Fruit fly (Drosophila melanogaster) whole organism, embryonic: ENCODE data around the gene CG43346.

ENCODE experiments used
- Awh ChIP-seq: fragments of 200-800 bp; sonication (Bioruptor generic); IDR thresholded peaks from 2 replicates; pipeline ENCODE4, ENCODE4 v1.3.6; 2022; ENCODE audit warnings: missing biosample characterization, missing genetic modification characterization
- BEAF-32 ChIP-seq: fragments of 200-800 bp; sonication (Bioruptor generic); optimal IDR thresholded peaks from 3 replicates; lab custom pipeline; 2017; ENCODE audit warnings: missing biosample characterization, missing genetic modification characterization, mild to moderate bottlenecking, moderate library complexity, missing genetic modification reagents
- CG11247 ChIP-seq: fragments of 200-800 bp; sonication (Bioruptor generic); IDR thresholded peaks from 2 replicates; pipeline ENCODE4 v1.3.6; 2022; ENCODE audit warnings: missing biosample characterization, missing genetic modification characterization
- CG12104 ChIP-seq: fragments of 200-800 bp; sonication (Bioruptor generic); optimal IDR thresholded peaks from 3 replicates; lab custom pipeline; 2016; ENCODE audit warnings: missing biosample characterization, missing genetic modification characterization
- CG12299 ChIP-seq: fragments of 200-800 bp; sonication (Bioruptor generic); optimal IDR thresholded peaks from 2 replicates; lab custom pipeline; 2018; ENCODE audit warnings: missing biosample characterization, mild to moderate bottlenecking, missing genetic modification characterization
- CG12391 ChIP-seq: fragments of 200-800 bp; sonication (Bioruptor generic); optimal IDR thresholded peaks from 3 replicates; lab custom pipeline; 2018; ENCODE audit warnings: missing biosample characterization, mild to moderate bottlenecking, missing genetic modification characterization, moderate library complexity
- CG14014 ChIP-seq: fragments of 200-800 bp; sonication (Bioruptor generic); IDR thresholded peaks from 2 replicates; pipeline ENCODE4 v1.3.6; 2022; ENCODE audit warnings: missing biosample characterization, missing genetic modification characterization
- CG15269 ChIP-seq: fragments of 200-800 bp; sonication (Bioruptor generic); optimal IDR thresholded peaks from 2 replicates; lab custom pipeline; 2018; ENCODE audit warnings: missing biosample characterization, mild to moderate bottlenecking, missing genetic modification characterization, moderate library complexity
- CG16813 ChIP-seq: fragments of 200-800 bp; sonication (Bioruptor generic); IDR thresholded peaks from 3 replicates; pipeline ENCODE4 v1.3.6; 2022; ENCODE audit warnings: missing biosample characterization, missing genetic modification characterization; ENCODE audit not compliant: partially characterized antibody
- CG17829 ChIP-seq: fragments of 200-800 bp; optimal IDR thresholded peaks from 2 replicates; lab custom pipeline; 2019; ENCODE audit warnings: missing biosample characterization, mild to moderate bottlenecking, missing genetic modification characterization, moderate library complexity
- CG18011 ChIP-seq: fragments of 200-800 bp; sonication (Bioruptor generic); optimal IDR thresholded peaks from 2 replicates; lab custom pipeline; 2017; ENCODE audit warnings: missing biosample characterization, missing genetic modification characterization, mild to moderate bottlenecking, moderate library complexity, missing genotype
- CG18764 ChIP-seq: fragments of 200-800 bp; sonication (Bioruptor generic); optimal IDR thresholded peaks from 3 replicates; lab custom pipeline; 2016; ENCODE audit warnings: missing biosample characterization, missing genetic modification characterization
- CG2116 ChIP-seq: fragments of 200-800 bp; sonication (Bioruptor generic); optimal IDR thresholded peaks from 3 replicates; lab custom pipeline; 2018; ENCODE audit warnings: missing biosample characterization, mild to moderate bottlenecking, missing genetic modification characterization
- CG30403 ChIP-seq: fragments of 200-800 bp; sonication (Bioruptor generic); optimal IDR thresholded peaks from 3 replicates; lab custom pipeline; 2016; ENCODE audit warnings: missing biosample characterization, missing genetic modification characterization
- CG34422 ChIP-seq: fragments of 200-800 bp; sonication (Bioruptor generic); IDR thresholded peaks from 3 replicates; pipeline ENCODE4 v1.3.6; 2022; ENCODE audit warnings: missing biosample characterization, missing genetic modification characterization
- CG4424 ChIP-seq: fragments of 200-800 bp; sonication (Bioruptor generic); optimal IDR thresholded peaks from 3 replicates; lab custom pipeline; 2016; ENCODE audit warnings: missing biosample characterization, missing genetic modification characterization
- CG7786 ChIP-seq: fragments of 200-800 bp; sonication (Bioruptor generic); optimal IDR thresholded peaks from 2 replicates; lab custom pipeline; 2016; ENCODE audit warnings: missing biosample characterization, missing genetic modification characterization
- CG9797 ChIP-seq: fragments of 200-800 bp; sonication (Bioruptor generic); optimal IDR thresholded peaks from 3 replicates; lab custom pipeline; 2018; ENCODE audit warnings: missing biosample characterization, mild to moderate bottlenecking, missing genetic modification characterization
- Dbx ChIP-seq: fragments of 200-800 bp; sonication (Bioruptor generic); IDR thresholded peaks from 3 replicates; pipeline ENCODE4 v1.3.6; 2022; ENCODE audit warnings: missing biosample characterization, missing genetic modification characterization
- Dfd ChIP-seq, 2 experiments: fragments of >200 bp; optimal IDR thresholded peaks; 2 replicates each; lab custom pipeline; 2017; ENCODE audit warnings: missing biosample characterization in 2 of 2, missing genetic modification characterization in 2 of 2
- ERR ChIP-seq: fragments of 200-800 bp; sonication (Bioruptor generic); optimal IDR thresholded peaks from 2 replicates; lab custom pipeline; 2016; ENCODE audit warnings: missing biosample characterization, missing genetic modification characterization
- Fer2 ChIP-seq: fragments of 200-800 bp; sonication (Bioruptor generic); optimal IDR thresholded peaks from 2 replicates; lab custom pipeline; 2018; ENCODE audit warnings: missing biosample characterization, mild to moderate bottlenecking, missing genetic modification characterization, moderate library complexity
- Gug ChIP-seq: fragments of 200-800 bp; sonication (Bioruptor generic); IDR thresholded peaks from 4 replicates; pipeline ENCODE4 v1.3.6; 2022; ENCODE audit warnings: missing biosample characterization, missing genetic modification characterization
- HLH3B ChIP-seq: fragments of 200-800 bp; sonication (Bioruptor generic); IDR thresholded peaks from 2 replicates; pipeline ENCODE4 v1.3.6; 2022; ENCODE audit warnings: missing biosample characterization, missing genetic modification characterization
- Kr ChIP-seq: fragments of 200-800 bp; sonication (Bioruptor generic); optimal IDR thresholded peaks from 2 replicates; lab custom pipeline; 2017; ENCODE audit warnings: missing biosample characterization, mild to moderate bottlenecking, missing genetic modification characterization
- Lhr ChIP-seq: fragments of 200-800 bp; sonication (Bioruptor generic); optimal IDR thresholded peaks from 3 replicates; lab custom pipeline; 2017; ENCODE audit warnings: mild to moderate bottlenecking, missing biosample characterization, missing genetic modification reagents, missing genetic modification characterization
- NC2α ChIP-seq: fragments of 200-800 bp; sonication (Bioruptor generic); optimal IDR thresholded peaks from 2 replicates; lab custom pipeline; 2016; ENCODE audit warnings: missing biosample characterization, missing genetic modification characterization
- Neu2 ChIP-seq: fragments of 200-800 bp; sonication (Bioruptor generic); optimal IDR thresholded peaks from 3 replicates; lab custom pipeline; 2016; ENCODE audit warnings: missing biosample characterization, missing genetic modification characterization, borderline replicate concordance
- Opbp ChIP-seq: fragments of 200-800 bp; sonication (Bioruptor generic); IDR thresholded peaks from 3 replicates; pipeline ENCODE4 v1.3.6; 2022; ENCODE audit warnings: missing biosample characterization, missing genetic modification characterization; ENCODE audit not compliant: partially characterized antibody
- Rfx ChIP-seq: fragments of 200-800 bp; sonication (Bioruptor generic); IDR thresholded peaks from 2 replicates; pipeline ENCODE4 v1.3.6; 2022; ENCODE audit warnings: missing biosample characterization, missing genetic modification characterization
- Taf1 ChIP-seq: fragments of 200-800 bp; sonication (Bioruptor generic); IDR thresholded peaks from 2 replicates; pipeline ENCODE4 v1.3.6; 2022; ENCODE audit warnings: missing biosample characterization, missing genetic modification characterization
- Trl ChIP-seq, 3 experiments: fragments of >200 bp in 2 of 3; fragments of 200-800 bp in 1 of 3; sonication (Bioruptor generic) in 1 of 3; optimal IDR thresholded peaks; 2 replicates in 1 of 3; 3 replicates in 2 of 3; lab custom pipeline; 2016 to 2017; ENCODE audit warnings: missing biosample characterization in 1 of 3, missing genetic modification characterization in 1 of 3
- croc ChIP-seq: fragments of 200-800 bp; sonication (Bioruptor generic); conservative IDR thresholded peaks from 3 replicates; pipeline ENCODE4 v1.3.6; 2022; ENCODE audit warnings: missing biosample characterization, missing genetic modification characterization
- da ChIP-seq: fragments of 200-800 bp; sonication (Bioruptor generic); optimal IDR thresholded peaks from 2 replicates; lab custom pipeline; 2016; ENCODE audit warnings: missing biosample characterization, missing genetic modification characterization
- dimm ChIP-seq: fragments of 200-800 bp; sonication (Bioruptor generic); IDR thresholded peaks from 2 replicates; pipeline ENCODE4 v1.3.6; 2022; ENCODE audit warnings: missing biosample characterization, missing genetic modification characterization
- exex ChIP-seq: fragments of 200-800 bp; sonication (Bioruptor generic); optimal IDR thresholded peaks from 4 replicates; lab custom pipeline; 2018; ENCODE audit warnings: missing biosample characterization, mild to moderate bottlenecking, missing genetic modification characterization, moderate library complexity
- fd102C ChIP-seq: fragments of 200-800 bp; sonication (Bioruptor generic); optimal IDR thresholded peaks from 2 replicates; lab custom pipeline; 2018; ENCODE audit warnings: missing biosample characterization, mild to moderate bottlenecking, missing genetic modification characterization, moderate library complexity
- fd3F ChIP-seq: fragments of 200-800 bp; sonication (Bioruptor generic); optimal IDR thresholded peaks from 2 replicates; lab custom pipeline; 2018; ENCODE audit warnings: missing biosample characterization, mild to moderate bottlenecking, missing genetic modification characterization, moderate library complexity
- gsb-n ChIP-seq: fragments of 200-800 bp; sonication (Bioruptor generic); optimal IDR thresholded peaks from 3 replicates; lab custom pipeline; 2018; ENCODE audit warnings: missing biosample characterization, mild to moderate bottlenecking, missing genetic modification characterization
- ham ChIP-seq: fragments of 200-800 bp; sonication (Bioruptor generic); IDR thresholded peaks from 2 replicates; pipeline ENCODE4 v1.3.6; 2022; ENCODE audit warnings: missing biosample characterization, missing genetic modification characterization
- insv ChIP-seq, 2 experiments: fragments of 200-800 bp; sonication (Bioruptor generic); optimal IDR thresholded peaks; 3 replicates each; lab custom pipeline; 2016 to 2018; ENCODE audit warnings: missing biosample characterization in 2 of 2, missing genetic modification characterization in 2 of 2
- kah ChIP-seq: fragments of 200-800 bp; sonication (Bioruptor generic); optimal IDR thresholded peaks from 2 replicates; lab custom pipeline; 2018; ENCODE audit warnings: missing biosample characterization, mild to moderate bottlenecking, missing genetic modification characterization
- mld ChIP-seq: fragments of 200-800 bp; sonication (Bioruptor generic); IDR thresholded peaks from 3 replicates; pipeline ENCODE4 v1.3.6; 2022; ENCODE audit warnings: missing biosample characterization, missing genetic modification characterization; ENCODE audit not compliant: partially characterized antibody
- nau ChIP-seq: fragments of 200-800 bp; sonication (Bioruptor generic); optimal IDR thresholded peaks from 3 replicates; lab custom pipeline; 2017; ENCODE audit warnings: missing biosample characterization, mild to moderate bottlenecking, missing genetic modification characterization, missing genetic modification reagents
- org-1 ChIP-seq: fragments of 200-800 bp; sonication (Bioruptor generic); optimal IDR thresholded peaks from 2 replicates; lab custom pipeline; 2017; ENCODE audit warnings: missing biosample characterization, missing genetic modification characterization
- pfk ChIP-seq: fragments of 200-800 bp; sonication (Bioruptor generic); optimal IDR thresholded peaks from 2 replicates; lab custom pipeline; 2018; ENCODE audit warnings: missing biosample characterization, mild to moderate bottlenecking, missing genetic modification characterization, moderate library complexity
- phol ChIP-seq: fragments of 200-800 bp; sonication (Bioruptor generic); optimal IDR thresholded peaks from 3 replicates; lab custom pipeline; 2018; ENCODE audit warnings: missing biosample characterization, mild to moderate bottlenecking, missing genetic modification characterization, moderate library complexity
- pros ChIP-seq: fragments of 200-800 bp; sonication (Bioruptor generic); optimal IDR thresholded peaks from 3 replicates; lab custom pipeline; 2019; ENCODE audit warnings: missing biosample characterization, mild to moderate bottlenecking, missing genetic modification characterization, moderate library complexity
- pzg ChIP-seq: fragments of 200-800 bp; sonication (Bioruptor generic); optimal IDR thresholded peaks from 3 replicates; lab custom pipeline; 2018; ENCODE audit warnings: missing biosample characterization, mild to moderate bottlenecking, missing genetic modification characterization, moderate library complexity
- slbo ChIP-seq: fragments of 200-800 bp; sonication (Bioruptor generic); IDR thresholded peaks from 2 replicates; pipeline ENCODE4 v1.3.6; 2022; ENCODE audit warnings: missing biosample characterization, missing genetic modification characterization
- sob ChIP-seq: fragments of 200-800 bp; sonication (Bioruptor generic); IDR thresholded peaks from 2 replicates; pipeline ENCODE4 v1.3.6; 2022; ENCODE audit warnings: missing biosample characterization, missing genetic modification characterization

The CG43346 gene

dm6 chr2L:21179615-21180031, 11.2 kb upstream of the CG43346 start, which contains the start of the genes bur and Mcm10 (continued):
- TF ChIP-seq croc (GFP tag; lab: Robert Waterston, UW) (no peak), CG9797 (GFP tag; lab: Kevin White, UChicago) (peak; percentile 94), gsb-n (no peak), Kr (GFP tag; lab: Kevin White, UChicago) (no peak), CG14014 (no peak), Gug (GFP tag; lab: Robert Waterston, UW) (no peak), CG2116 (GFP tag; lab: Kevin White, UChicago) (peak; percentile 52), Lhr (GFP tag; lab: Kevin White, UChicago) (peak; percentile 62), CG12104 (GFP tag; lab: Kevin White, UChicago) (peak; percentile 25), CG7786 (GFP tag; lab: Kevin White, UChicago) (no peak), sob (GFP tag; lab: Robert Waterston, UW) (no peak), CG11247 (GFP tag; lab: Robert Waterston, UW) (no peak), pros (no peak), mld (no peak), Neu2 (GFP tag; lab: Kevin White, UChicago) (no peak), CG15269 (no peak), Taf1 (GFP tag; lab: Robert Waterston, UW) (no peak), ERR (no peak), CG4424 (GFP tag; lab: Kevin White, UChicago) (peak; percentile 6), HLH3B (GFP tag; lab: Robert Waterston, UW) (no peak), Trl (optimal IDR thresholded peaks at IDR 0.05; lab: Kevin White, UChicago) (no peak), Trl (GFP tag; optimal IDR thresholded peaks at IDR 0.05; lab: Kevin White, UChicago) (no peak), da (GFP tag; lab: Kevin White, UChicago) (no peak), dimm (GFP tag; lab: Robert Waterston, UW) (no peak), CG12391 (tag; lab: Kevin White, UChicago) (peak; percentile 65), Dbx (GFP tag; lab: Robert Waterston, UW) (no peak), Fer2 (no peak), CG30403 (peak; percentile 25), pfk (GFP tag; lab: Kevin White, UChicago) (no peak), CG18011 (no peak), CG34422 (GFP tag; lab: Robert Waterston, UW) (no peak), ham (GFP tag; lab: Robert Waterston, UW) (no peak), slbo (GFP tag; lab: Robert Waterston, UW) (no peak), Opbp (GFP tag; lab: Robert Waterston, UW) (0 out of 3 replicates have a peak, but pooled peaks have one; percentile 7), fd102C (GFP tag; lab: Kevin White, UChicago) (no peak), CG16813 (no peak), kah (no peak), phol (tag; lab: Kevin White, UChicago) (peak; percentile 45), nau (GFP tag; lab: Kevin White, UChicago) (no peak), BEAF-32 (GFP tag; lab: Kevin White, UChicago) (peak; percentile 28), org-1 (GFP tag; lab: Kevin White, UChicago) (no peak), Dfd (GFP tag; optimal IDR thresholded peaks at IDR 0.05; lab: Kevin White, UChicago) (no peak), pzg (GFP tag; lab: Kevin White, UChicago) (peak; percentile 59), CG12299 (no peak), Rfx (GFP tag; lab: Robert Waterston, UW) (no peak), Awh (GFP tag; lab: Robert Waterston, UW) (no peak), CG18764 (GFP tag; lab: Kevin White, UChicago) (no peak), fd3F (GFP tag; lab: Kevin White, UChicago) (no peak), exex (tag; lab: Kevin White, UChicago) (no peak), insv (GFP tag; optimal IDR thresholded peaks at IDR 0.05; lab: Kevin White, UChicago) (peak in 1 of 2 experiments; percentile 19), CG17829 (tag; lab: Kevin White, UChicago) (peak; percentile 46), NC2α (GFP tag; lab: Kevin White, UChicago) (no peak)
